Worm (Caenorhabditis elegans) whole organism, late embryonic: Measurements from ENCODE around the gene strd-1.

ENCODE experiments used
- ama-1 ChIP-seq: fragments of 150-350 bp; optimal IDR thresholded peaks from 2 replicates; lab custom pipeline; 2014
- ceh-45 ChIP-seq: fragments of 200-800 bp; sonication (Bioruptor generic); IDR thresholded peaks from 2 replicates; pipeline ENCODE4 v1.3.6; 2022; ENCODE audit warnings: missing genetic modification reagents, missing genetic modification characterization, missing compliant biosample characterization
- ets-4 ChIP-seq: sonication (generic microtip); optimal IDR thresholded peaks from 2 replicates; lab custom pipeline; 2016; ENCODE audit warnings: missing genetic modification characterization, missing compliant biosample characterization
- fkh-10 ChIP-seq: fragments of 150-350 bp; optimal IDR thresholded peaks from 2 replicates; lab custom pipeline; 2014; ENCODE audit warnings: missing biosample characterization, missing genetic modification reagents, missing genetic modification characterization
- hlh-8 ChIP-seq: sonication (generic microtip); optimal IDR thresholded peaks from 2 replicates; lab custom pipeline; 2016; ENCODE audit warnings: missing genotype, missing genetic modification characterization, missing compliant biosample characterization
- pag-3 ChIP-seq: sonication (generic microtip); optimal IDR thresholded peaks from 2 replicates; lab custom pipeline; 2016; ENCODE audit warnings: missing compliant biosample characterization, missing genetic modification characterization, borderline replicate concordance
- pha-4 ChIP-seq: fragments of 150-350 bp; optimal IDR thresholded peaks from 2 replicates; lab custom pipeline; 2018; ENCODE audit warnings: missing biosample characterization, missing genetic modification reagents, missing genetic modification characterization
- pqm-1 ChIP-seq: sonication (generic microtip); optimal IDR thresholded peaks from 2 replicates; lab custom pipeline; 2016; ENCODE audit warnings: missing genetic modification characterization, missing compliant biosample characterization
- ttx-3 ChIP-seq: sonication (generic microtip); optimal IDR thresholded peaks from 2 replicates; lab custom pipeline; 2016; ENCODE audit warnings: missing genetic modification reagents, missing genetic modification characterization, missing compliant biosample characterization
- zip-5 ChIP-seq: sonication (generic microtip); optimal IDR thresholded peaks from 2 replicates; lab custom pipeline; 2016; ENCODE audit warnings: missing genetic modification characterization, missing compliant biosample characterization

DNA sequence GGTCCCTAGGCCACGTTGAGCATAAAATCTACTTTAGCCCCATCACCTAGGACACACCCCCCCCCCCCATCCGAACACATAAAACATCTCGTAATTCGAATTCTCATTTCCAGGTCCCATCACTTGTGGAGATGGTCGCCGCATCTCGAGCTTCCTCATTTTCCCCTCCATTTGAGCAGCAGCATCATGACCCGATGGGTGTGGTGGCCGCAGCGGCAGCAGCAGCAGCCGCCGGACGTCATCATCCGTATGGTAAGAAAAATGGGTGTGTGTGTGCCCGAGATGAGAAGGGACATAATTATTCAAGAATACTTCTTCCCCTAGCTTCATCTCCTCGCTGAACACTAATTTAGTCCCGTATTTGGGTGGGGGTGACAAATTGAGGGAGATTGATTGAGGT is 25.8 kb upstream of the strd-1 start:
- TF ChIP-seq pqm-1 (tag; lab: Kevin White, UChicago) (no peak), zip-5 (tag; lab: Kevin White, UChicago) (no peak), pha-4 (no peak), ceh-45 (0 out of 2 replicates have a peak, but pooled peaks have one; percentile 26), pag-3 (tag; lab: Kevin White, UChicago) (no peak), fkh-10 (GFP tag; lab: Kevin White, UChicago) (no peak), hlh-8 (tag; lab: Kevin White, UChicago) (no peak), ets-4 (tag; lab: Kevin White, UChicago) (no peak), ttx-3 (no peak), ama-1 (no peak)
